Fruit fly (Drosophila melanogaster) whole organism, wandering third instar larva: ENCODE results near the gene RtcB.

Experiments
- Abd-B ChIP-seq: fragments of >200 bp; optimal IDR thresholded peaks from 2 replicates; lab custom pipeline; 2017; ENCODE audit warnings: missing biosample characterization, missing genetic modification characterization
- CG32264 ChIP-seq: fragments of 200-800 bp; sonication (Bioruptor generic); optimal IDR thresholded peaks from 2 replicates; lab custom pipeline; 2016; ENCODE audit warnings: missing biosample characterization, missing genetic modification characterization
- CG9705 ChIP-seq: fragments of 200-800 bp; sonication (Bioruptor generic); optimal IDR thresholded peaks from 2 replicates; lab custom pipeline; 2018; ENCODE audit warnings: missing biosample characterization, mild to moderate bottlenecking, missing genetic modification characterization
- CrebA ChIP-seq: fragments of 200-800 bp; sonication (Bioruptor generic); optimal IDR thresholded peaks from 2 replicates; lab custom pipeline; 2016; ENCODE audit warnings: missing biosample characterization, mild to moderate bottlenecking, missing genetic modification characterization, borderline replicate concordance
- Dfd ChIP-seq: fragments of >200 bp; optimal IDR thresholded peaks from 2 replicates; lab custom pipeline; 2017; ENCODE audit warnings: missing biosample characterization, missing genetic modification characterization
- Dif ChIP-seq: fragments of 200-275, 200-300 bp; sonication (Bioruptor generic); optimal IDR thresholded peaks from 2 replicates; lab custom pipeline; 2018; ENCODE audit warnings: missing biosample characterization, missing genetic modification characterization; ENCODE audit not compliant: partially characterized antibody
- GATAd ChIP-seq: sonication (Bioruptor generic); optimal IDR thresholded peaks from 2 replicates; lab custom pipeline; 2016; ENCODE audit warnings: missing biosample characterization, missing genetic modification characterization
- HLH106 ChIP-seq: fragments of 200-800 bp; optimal IDR thresholded peaks from 3 replicates; lab custom pipeline; 2019; ENCODE audit warnings: missing biosample characterization, mild to moderate bottlenecking, missing genetic modification characterization, moderate library complexity
- Hnf4 ChIP-seq: fragments of 200-800 bp; sonication (Bioruptor generic); optimal IDR thresholded peaks from 2 replicates; lab custom pipeline; 2016; ENCODE audit warnings: missing biosample characterization, mild to moderate bottlenecking, missing genetic modification characterization
- Hr78 ChIP-seq: fragments of >200 bp; optimal IDR thresholded peaks from 2 replicates; lab custom pipeline; 2017; ENCODE audit warnings: missing biosample characterization, missing genetic modification characterization
- Hr83 ChIP-seq: fragments of 200-300 bp; sonication (Bioruptor generic); optimal IDR thresholded peaks from 2 replicates; lab custom pipeline; 2016; ENCODE audit warnings: missing biosample characterization, mild to moderate bottlenecking, missing genetic modification characterization, moderate library complexity; ENCODE audit not compliant: poor library complexity, severe bottlenecking
- Jra ChIP-seq: sonication (Bioruptor generic); optimal IDR thresholded peaks from 2 replicates; lab custom pipeline; 2016; ENCODE audit warnings: missing biosample characterization, missing genetic modification characterization
- Mio ChIP-seq: sonication (Bioruptor generic); optimal IDR thresholded peaks from 2 replicates; lab custom pipeline; 2016; ENCODE audit warnings: missing biosample characterization, missing genetic modification characterization
- Myc ChIP-seq: fragments of >200 bp; optimal IDR thresholded peaks from 2 replicates; lab custom pipeline; 2017
- N ChIP-seq: fragments of >200 bp; optimal IDR thresholded peaks from 2 replicates; lab custom pipeline; 2018; ENCODE audit warnings: missing biosample characterization, missing external identifiers, missing genetic modification characterization
- OdsH ChIP-seq: fragments of 200-800 bp; sonication (Bioruptor generic); optimal IDR thresholded peaks from 2 replicates; lab custom pipeline; 2016; ENCODE audit warnings: missing biosample characterization, mild to moderate bottlenecking, missing genetic modification characterization
- Rel ChIP-seq, 2 experiments: fragments of 200-800 bp; sonication (Bioruptor generic) in 1 of 2; optimal IDR thresholded peaks; 2 replicates in 1 of 2; 3 replicates in 1 of 2; lab custom pipeline; 2016 to 2019; ENCODE audit warnings: mild to moderate bottlenecking in 2 of 2, missing biosample characterization in 2 of 2, missing genetic modification characterization in 2 of 2, moderate library complexity in 1 of 2
- Sp1 ChIP-seq: fragments of 200-800 bp; sonication (Bioruptor generic); optimal IDR thresholded peaks from 3 replicates; lab custom pipeline; 2019; ENCODE audit warnings: missing biosample characterization, mild to moderate bottlenecking, missing genetic modification characterization, moderate library complexity
- Vsx2 ChIP-seq: fragments of 200-300, 225-300 bp; sonication (Bioruptor generic); optimal IDR thresholded peaks from 2 replicates; lab custom pipeline; 2018; ENCODE audit warnings: missing biosample characterization, missing genetic modification characterization; ENCODE audit not compliant: partially characterized antibody
- br ChIP-seq: fragments of 200-800 bp; sonication (Bioruptor generic); optimal IDR thresholded peaks from 2 replicates; lab custom pipeline; 2016; ENCODE audit warnings: missing biosample characterization, missing genetic modification characterization
- brk ChIP-seq: fragments of 200-800 bp; sonication (Bioruptor generic); optimal IDR thresholded peaks from 2 replicates; lab custom pipeline; 2016; ENCODE audit warnings: missing biosample characterization, mild to moderate bottlenecking, missing genetic modification characterization
- dl ChIP-seq, 2 experiments: fragments of 175-275, 200-275 bp in 1 of 2; fragments of 200-275 bp in 1 of 2; sonication (Bioruptor generic); optimal IDR thresholded peaks; lab custom pipeline; 2018; ENCODE audit warnings: mild to moderate bottlenecking in 2 of 2, missing biosample characterization in 2 of 2, missing genetic modification characterization in 2 of 2, moderate library complexity in 2 of 2; ENCODE audit not compliant: partially characterized antibody in 2 of 2, insufficient read depth in 1 of 2
- dmrt93B ChIP-seq: fragments of 200-800 bp; sonication (Bioruptor generic); optimal IDR thresholded peaks from 2 replicates; lab custom pipeline; 2018; ENCODE audit warnings: missing biosample characterization, mild to moderate bottlenecking, missing genetic modification characterization
- dsf ChIP-seq: sonication (Bioruptor generic); optimal IDR thresholded peaks from 2 replicates; lab custom pipeline; 2016; ENCODE audit warnings: missing biosample characterization, missing genetic modification characterization, borderline replicate concordance
- ey ChIP-seq: fragments of 200-800 bp; sonication (Bioruptor generic); optimal IDR thresholded peaks from 2 replicates; lab custom pipeline; 2016; ENCODE audit warnings: missing biosample characterization, missing genetic modification characterization
- foxo ChIP-seq, 2 experiments: fragments of 200-800 bp; sonication (Bioruptor generic); optimal IDR thresholded peaks; 2 replicates in 1 of 2; 3 replicates in 1 of 2; lab custom pipeline; 2016 to 2017; ENCODE audit warnings: missing biosample characterization in 2 of 2, missing genetic modification characterization in 2 of 2
- fru ChIP-seq: fragments of 200-800 bp; sonication (Bioruptor generic); optimal IDR thresholded peaks from 3 replicates; lab custom pipeline; 2016; ENCODE audit warnings: missing biosample characterization, mild to moderate bottlenecking, missing genetic modification characterization
- h ChIP-seq: fragments of 200-800 bp; sonication (Bioruptor generic); optimal IDR thresholded peaks from 3 replicates; lab custom pipeline; 2016; ENCODE audit warnings: missing biosample characterization, mild to moderate bottlenecking, missing genetic modification characterization
- jim ChIP-seq: fragments of 175-275, 200-325 bp; sonication (Bioruptor generic); optimal IDR thresholded peaks from 2 replicates; lab custom pipeline; 2016; ENCODE audit warnings: missing biosample characterization, mild to moderate bottlenecking, missing genetic modification characterization
- lola ChIP-seq: fragments of >200 bp; optimal IDR thresholded peaks from 2 replicates; lab custom pipeline; 2017; ENCODE audit warnings: missing biosample characterization, missing genetic modification characterization
- pan ChIP-seq: fragments of >200 bp; optimal IDR thresholded peaks from 2 replicates; lab custom pipeline; 2017
- psq ChIP-seq: fragments of 200-800 bp; sonication (Bioruptor generic); optimal IDR thresholded peaks from 3 replicates; lab custom pipeline; 2017; ENCODE audit warnings: missing biosample characterization, mild to moderate bottlenecking, missing genetic modification characterization, moderate library complexity
- rgr ChIP-seq: fragments of 200-800 bp; sonication (Bioruptor generic); optimal IDR thresholded peaks from 3 replicates; lab custom pipeline; 2016; ENCODE audit warnings: missing biosample characterization, mild to moderate bottlenecking, missing genetic modification characterization
- sage ChIP-seq: fragments of 200-800 bp; sonication (Bioruptor generic); optimal IDR thresholded peaks from 2 replicates; lab custom pipeline; 2016; ENCODE audit warnings: missing biosample characterization, mild to moderate bottlenecking, missing genetic modification characterization
- sv ChIP-seq: fragments of 200-800 bp; sonication (Bioruptor generic); optimal IDR thresholded peaks from 3 replicates; lab custom pipeline; 2016; ENCODE audit warnings: missing biosample characterization, missing genetic modification characterization
- tai ChIP-seq: sonication (Bioruptor generic); optimal IDR thresholded peaks from 2 replicates; lab custom pipeline; 2016; ENCODE audit warnings: missing biosample characterization, missing genetic modification characterization
- usp ChIP-seq: fragments of >200 bp; optimal IDR thresholded peaks from 2 replicates; lab custom pipeline; 2017; ENCODE audit warnings: missing biosample characterization, missing genetic modification characterization
- woc ChIP-seq: sonication (Bioruptor generic); optimal IDR thresholded peaks from 2 replicates; lab custom pipeline; 2016; ENCODE audit warnings: missing biosample characterization, mild to moderate bottlenecking, missing genetic modification characterization

RtcB gene

dm6 chr2L:19397617-19398316 lies 32.7 kb upstream of the RtcB start:
- TF ChIP-seq Dfd (GFP tag; lab: Kevin White, UChicago) (no peak), pan (lab: Kevin White, UChicago) (no peak), sage (peak; percentile 22), dsf (GFP tag; lab: Kevin White, UChicago) (no peak), brk (GFP tag; lab: Kevin White, UChicago) (no peak), sv (GFP tag; lab: Kevin White, UChicago) (no peak), ey (GFP tag; lab: Kevin White, UChicago) (peak; percentile 56), CG32264 (GFP tag; lab: Kevin White, UChicago) (peak; percentile 43), N (GFP tag; lab: Kevin White, UChicago) (no peak), Vsx2 (GFP tag; lab: Kevin White, UChicago) (no peak), Jra (GFP tag; lab: Kevin White, UChicago) (no peak), woc (GFP tag; lab: Kevin White, UChicago) (peak; percentile 61), psq (GFP tag; lab: Kevin White, UChicago) (peak; percentile 47), dl (GFP tag; optimal IDR thresholded peaks at IDR 0.05; lab: Kevin White, UChicago; ENCODE audit: insufficient read depth in 1 of 2, partially characterized antibody in 2 of 2) (peak in 1 of 2 experiments; percentile 33), CG9705 (peak; percentile 33), tai (GFP tag; lab: Kevin White, UChicago) (peak; percentile 53), Dif (GFP tag; lab: Kevin White, UChicago) (peak; percentile 75), GATAd (GFP tag; lab: Kevin White, UChicago) (no peak), fru (peak; percentile 75), Hr83 (no peak), foxo (GFP tag; optimal IDR thresholded peaks at IDR 0.05; lab: Kevin White, UChicago) (peak in 1 of 2 experiments; percentile 75), usp (GFP tag; lab: Kevin White, UChicago) (no peak), OdsH (GFP tag; lab: Kevin White, UChicago) (peak; percentile 64), HLH106 (tag; lab: Kevin White, UChicago) (peak; percentile 78), br (GFP tag; lab: Kevin White, UChicago) (peak; percentile 60), CrebA (no peak), lola (GFP tag; lab: Kevin White, UChicago) (no peak), Hnf4 (GFP tag; lab: Kevin White, UChicago) (peak; percentile 22), rgr (peak; percentile 64), Rel (GFP tag; optimal IDR thresholded peaks at IDR 0.05; lab: Kevin White, UChicago) (no peak), Rel (tag; optimal IDR thresholded peaks at IDR 0.05; lab: Kevin White, UChicago) (peak; percentile 60), dmrt93B (GFP tag; lab: Kevin White, UChicago) (peak; percentile 37), Sp1 (GFP tag; lab: Kevin White, UChicago) (peak; percentile 72), Abd-B (GFP tag; lab: Kevin White, UChicago) (no peak), Myc (lab: Kevin White, UChicago) (no peak), h (peak; percentile 68), Hr78 (GFP tag; lab: Kevin White, UChicago) (no peak), Mio (GFP tag; lab: Kevin White, UChicago) (no peak), jim (no peak)
